Worm (Caenorhabditis elegans) whole organism, L4/young adult: ENCODE measurements around the gene F21H7.3.

Source experiments
- W03F9.2 ChIP-seq: fragments of 150-350 bp; optimal IDR thresholded peaks from 2 replicates; lab custom pipeline; 2014; ENCODE audit warnings: missing biosample characterization, missing genetic modification characterization
- dao-5 ChIP-seq: sonication (generic microtip); optimal IDR thresholded peaks from 2 replicates; lab custom pipeline; 2016; ENCODE audit warnings: missing genotype, missing genetic modification characterization, moderate library complexity, missing compliant biosample characterization
- him-1 ChIP-seq: sonication (generic microtip); optimal IDR thresholded peaks from 2 replicates; lab custom pipeline; 2016; ENCODE audit warnings: missing genotype, missing genetic modification reagents, missing genetic modification characterization, missing compliant biosample characterization

F21H7.3 gene

ce11 chrV:16237223-16237622 is 2.2 kb upstream of the F21H7.3 start, which contains the start of gene F21H7.5:
Gene F21H7.5 (plus strand): TSS chrV:16237523.
- TF ChIP-seq him-1 (tag; lab: Kevin White, UChicago) (no peak), W03F9.2 (tag; lab: Kevin White, UChicago) (no peak), dao-5 (no peak)

- TF ChIP-seq dao-5: no peak
- no peak for TF ChIP-seq W03F9.2 (tag; lab: Kevin White, UChicago)
- no peak for TF ChIP-seq him-1 (tag; lab: Kevin White, UChicago)
These were observed 612 bp upstream of the F21H7.3 start, which contains the start of gene srh-98 for ce11 chrV:16235647-16236046. Gene srh-98 (minus strand): TSS chrV:16235747.

- TF ChIP-seq dao-5 (no peak), him-1 (tag; lab: Kevin White, UChicago) (no peak), W03F9.2 (tag; lab: Kevin White, UChicago) (no peak)
These were observed 1.4 kb downstream of the F21H7.3 start, which contains the start of gene clec-233 for ce11 chrV:16233624-16234023. Gene clec-233 (plus strand): TSS chrV:16233924.

DNA sequence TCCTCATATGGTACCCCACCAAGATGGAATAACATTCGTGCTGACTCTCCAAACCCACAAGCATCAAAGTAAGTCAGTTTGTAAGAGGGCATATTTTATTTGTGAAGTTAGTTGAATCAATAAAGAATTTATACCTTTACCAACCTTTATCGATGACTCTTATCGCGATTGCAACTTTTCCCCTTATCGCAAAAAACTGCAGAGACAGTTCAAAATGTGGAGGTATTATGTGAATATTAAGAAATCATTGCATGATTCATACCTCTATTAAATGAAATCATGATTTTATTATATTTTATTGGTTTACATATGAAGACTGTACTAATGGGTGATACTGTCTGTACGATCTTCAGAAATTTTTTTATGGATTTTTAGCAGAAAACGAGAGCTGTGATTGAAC is 2.9 kb downstream of the F21H7.3 start, which contains the start of gene gst-22:
TSS of gene gst-22 (minus strand) at position 103 of the 400 bp plus-strand sequence.
- no peak for TF ChIP-seq W03F9.2 (tag; lab: Kevin White, UChicago)
- TF ChIP-seq him-1 (tag; lab: Kevin White, UChicago): no peak
- TF ChIP-seq dao-5: no peak

- TF ChIP-seq W03F9.2 (tag; lab: Kevin White, UChicago): no peak
- TF ChIP-seq him-1 (tag; lab: Kevin White, UChicago): no peak
- no peak for TF ChIP-seq dao-5
These were observed 5.1 kb downstream of the F21H7.3 start, which contains the start of the genes F21H7.2 and F21H7.12 for ce11 chrV:16229896-16230295. Gene F21H7.2 (minus strand): TSS chrV:16229996. Gene F21H7.12 (plus strand): TSS chrV:16230165.

DNA sequence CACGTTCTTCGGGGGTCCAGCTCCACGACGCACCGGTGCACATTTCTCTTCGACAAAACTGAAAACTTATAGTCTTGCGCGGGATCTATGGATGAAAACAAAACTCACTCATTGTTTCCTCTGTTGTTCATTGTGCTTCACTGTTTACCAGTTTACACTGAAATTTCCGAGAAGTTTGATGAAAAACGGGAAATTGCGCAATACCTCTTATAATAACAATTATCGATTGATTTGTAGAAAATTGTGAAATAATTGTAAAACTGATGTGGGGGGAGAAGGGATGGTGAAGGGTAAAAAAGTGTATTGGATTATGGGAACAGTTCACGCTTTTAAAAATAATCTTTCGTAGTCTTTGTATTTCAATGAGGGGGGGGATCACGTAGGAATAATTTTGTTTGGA is 5.6 kb downstream of the F21H7.3 start:
- no peak for TF ChIP-seq W03F9.2 (tag; lab: Kevin White, UChicago)
- no peak for TF ChIP-seq dao-5
- TF ChIP-seq him-1 (tag; lab: Kevin White, UChicago): no peak

- TF ChIP-seq W03F9.2 (tag; lab: Kevin White, UChicago): no peak
- TF ChIP-seq him-1 (tag; lab: Kevin White, UChicago): no peak
- TF ChIP-seq dao-5: no peak
These were observed 8.5 kb downstream of the F21H7.3 start, which contains the start of gene F11A5.13 for ce11 chrV:16226581-16226980. Gene F11A5.13 (minus strand): TSS chrV:16226681.

DNA sequence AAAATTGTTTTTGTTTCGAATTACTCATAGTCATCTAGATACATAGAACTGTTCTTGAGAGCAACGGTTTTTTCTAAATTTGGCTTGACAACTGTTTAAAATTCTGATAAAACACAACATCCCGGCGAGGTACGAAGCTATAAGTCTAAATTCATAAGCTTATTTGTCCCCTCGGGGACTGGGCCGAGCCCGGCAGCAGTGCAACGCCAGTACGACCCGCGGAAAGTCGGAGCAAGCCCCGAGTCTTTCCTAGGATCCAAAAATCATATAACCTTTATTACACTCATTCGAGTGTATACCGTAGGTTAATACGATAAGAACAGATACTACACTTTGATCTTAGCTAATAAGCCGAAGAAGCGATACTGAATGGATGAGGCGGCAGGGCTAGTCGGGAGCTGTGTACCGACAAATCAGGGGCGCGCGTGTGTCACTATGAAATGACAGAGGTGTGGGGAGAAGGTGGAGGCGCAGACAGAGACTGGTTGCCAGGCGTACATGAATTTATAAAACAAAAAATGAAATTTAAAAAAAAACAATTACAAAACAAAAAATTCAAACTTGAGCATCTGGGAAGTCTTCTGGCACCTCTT is 9.4 kb downstream of the F21H7.3 start:
- TF ChIP-seq dao-5 (no peak), W03F9.2 (tag; lab: Kevin White, UChicago) (no peak), him-1 (tag; lab: Kevin White, UChicago) (no peak)

ce11 chrV:16224027-16224426 is 11.0 kb downstream of the F21H7.3 start, which contains the start of gene stdh-2:
Gene stdh-2 (plus strand): TSS chrV:16224327.
- TF ChIP-seq W03F9.2 (tag; lab: Kevin White, UChicago): no peak
- no peak for TF ChIP-seq him-1 (tag; lab: Kevin White, UChicago)
- TF ChIP-seq dao-5: no peak

DNA sequence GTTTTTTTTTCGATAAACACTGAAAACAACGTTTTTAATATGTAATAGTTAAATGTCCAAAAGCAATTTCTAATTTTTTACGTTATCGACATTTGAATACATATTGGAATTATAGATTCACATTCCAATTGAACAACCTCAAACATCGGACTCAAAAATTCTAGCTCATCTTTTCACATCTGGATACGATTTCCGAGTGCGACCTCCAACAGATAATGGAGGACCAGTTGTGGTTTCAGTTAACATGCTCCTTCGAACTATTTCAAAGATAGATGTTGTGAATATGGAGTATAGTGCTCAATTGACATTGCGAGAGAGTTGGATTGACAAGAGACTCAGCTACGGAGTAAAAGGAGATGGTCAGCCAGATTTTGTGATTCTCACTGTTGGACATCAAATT is 15.0 kb downstream of the F21H7.3 start:
- TF ChIP-seq him-1 (tag; lab: Kevin White, UChicago) (no peak), W03F9.2 (tag; lab: Kevin White, UChicago) (no peak), dao-5 (no peak)

ce11 chrV:16218972-16219757 is 15.9 kb downstream of the F21H7.3 start, which contains the start of gene glc-1:
Gene glc-1 (plus strand): TSS chrV:16219634.
- TF ChIP-seq W03F9.2 (tag; lab: Kevin White, UChicago): no peak
- TF ChIP-seq dao-5: no peak
- TF ChIP-seq him-1 (tag; lab: Kevin White, UChicago): no peak

ce11 chrV:16218522-16218921 is 16.5 kb downstream of the F21H7.3 start, which contains the start of gene F11A5.15:
Gene F11A5.15 (minus strand): TSS chrV:16218622.
- TF ChIP-seq W03F9.2 (tag; lab: Kevin White, UChicago) (no peak), him-1 (tag; lab: Kevin White, UChicago) (no peak), dao-5 (no peak)

- TF ChIP-seq dao-5: no peak
- no peak for TF ChIP-seq W03F9.2 (tag; lab: Kevin White, UChicago)
- no peak for TF ChIP-seq him-1 (tag; lab: Kevin White, UChicago)
These were observed 20.5 kb downstream of the F21H7.3 start, which contains the start of gene F11A5.9 for ce11 chrV:16214505-16214904. Gene F11A5.9 (plus strand): TSS chrV:16214890.

ce11 chrV:16213323-16213722 is 21.7 kb downstream of the F21H7.3 start:
- no peak for TF ChIP-seq him-1 (tag; lab: Kevin White, UChicago)
- TF ChIP-seq dao-5: no peak
- no peak for TF ChIP-seq W03F9.2 (tag; lab: Kevin White, UChicago)
